Worm (Caenorhabditis elegans): Measurements from ENCODE around the gene K11H12.9.

The K11H12.9 gene

ce11 chrIV:649365-649764, at the start of gene K11H12.9:
Gene K11H12.9, plus strand, starts transcription at chrIV:649665.
- TF ChIP-seq peb-1 (tag; optimal IDR thresholded peaks at IDR 0.05) (no peak), lin-39 (tag; optimal IDR thresholded peaks at IDR 0.05) (no peak), gmeb-1 (tag; optimal IDR thresholded peaks at IDR 0.05) (no peak), ama-1 (optimal IDR thresholded peaks at IDR 0.05) (no peak), fos-1 (tag; optimal IDR thresholded peaks at IDR 0.05) (no peak), blmp-1 (tag; optimal IDR thresholded peaks at IDR 0.05; ENCODE audit: insufficient read depth) (no peak), egl-27 (tag; optimal IDR thresholded peaks at IDR 0.05) (no peak), nhr-237 (tag; optimal IDR thresholded peaks at IDR 0.05) (no peak), ztf-11 (tag; optimal IDR thresholded peaks at IDR 0.05) (no peak), elt-1 (tag; optimal IDR thresholded peaks at IDR 0.05) (no peak), sma-9 (GFP tag; optimal IDR thresholded peaks at IDR 0.05) (no peak), sma-9 (tag; optimal IDR thresholded peaks at IDR 0.05) (no peak), sem-4 (tag; optimal IDR thresholded peaks at IDR 0.05) (no peak), aly-2 (tag; optimal IDR thresholded peaks at IDR 0.05) (no peak), ZK546.5 (tag; optimal IDR thresholded peaks at IDR 0.05) (no peak), F13H6.1 (tag; optimal IDR thresholded peaks at IDR 0.05) (no peak), unc-55 (GFP tag; optimal IDR thresholded peaks at IDR 0.05) (no peak), R02D3.7 (tag; optimal IDR thresholded peaks at IDR 0.05) (no peak), mdl-1 (tag; optimal IDR thresholded peaks at IDR 0.05) (no peak)

ce11 chrIV:601595-601994, 47.9 kb upstream of the K11H12.9 start, which contains the start of gene srt-59:
Gene srt-59, minus strand, starts transcription at chrIV:601695.
- no peak for TF ChIP-seq peb-1 (tag; optimal IDR thresholded peaks at IDR 0.05)
- TF ChIP-seq unc-62 (GFP tag; optimal IDR thresholded peaks at IDR 0.05), result no peak
- TF ChIP-seq gmeb-1 (tag; optimal IDR thresholded peaks at IDR 0.05), result no peak
- TF ChIP-seq skn-1 (tag; optimal IDR thresholded peaks at IDR 0.05), result no peak
- TF ChIP-seq nhr-6 (tag; optimal IDR thresholded peaks at IDR 0.05), result no peak
- no peak for TF ChIP-seq unc-39 (tag; optimal IDR thresholded peaks at IDR 0.05)
- no peak for TF ChIP-seq nhr-237 (tag; optimal IDR thresholded peaks at IDR 0.05)
- TF ChIP-seq mab-5 (tag; optimal IDR thresholded peaks at IDR 0.05), result no peak
- no peak for TF ChIP-seq lin-13 (GFP tag; optimal IDR thresholded peaks at IDR 0.05)
- TF ChIP-seq crh-2 (tag; optimal IDR thresholded peaks at IDR 0.05), result no peak
- TF ChIP-seq ztf-4 (tag; optimal IDR thresholded peaks at IDR 0.05), result no peak
- TF ChIP-seq ztf-11 (tag; optimal IDR thresholded peaks at IDR 0.05), result no peak
- TF ChIP-seq ceh-82 (tag; optimal IDR thresholded peaks at IDR 0.05), result no peak
- no peak for TF ChIP-seq lin-11 (tag; optimal IDR thresholded peaks at IDR 0.05)

DNA sequence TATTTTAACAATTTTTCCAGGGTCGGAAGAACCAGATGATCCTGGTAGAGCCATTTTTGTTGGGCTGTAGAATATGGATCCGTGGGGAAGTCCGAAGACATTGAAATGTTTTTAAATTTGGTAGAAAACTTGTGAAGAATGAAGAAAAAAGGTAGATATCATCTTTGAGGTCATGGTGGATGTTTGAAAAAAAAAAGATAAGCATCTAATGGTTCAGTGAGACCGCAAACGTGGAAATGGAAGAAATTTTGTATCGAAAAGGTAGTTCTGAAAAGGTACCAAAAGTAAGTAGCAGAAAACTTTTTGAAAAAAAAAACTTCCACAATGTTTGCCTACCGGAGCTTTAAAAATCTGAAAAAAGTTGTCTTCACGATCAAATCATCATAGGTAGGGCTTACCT, 45.9 kb upstream of the K11H12.9 start, which contains the start of gene prmt-4:
TSS of gene prmt-4 (minus strand) at position 101 of the 400 bp plus-strand sequence.
- TF ChIP-seq unc-39 (tag; optimal IDR thresholded peaks at IDR 0.05) (no peak), alr-1 (tag; optimal IDR thresholded peaks at IDR 0.05) (no peak), sma-9 (GFP tag; optimal IDR thresholded peaks at IDR 0.05) (no peak), sma-9 (tag; optimal IDR thresholded peaks at IDR 0.05) (no peak), aly-2 (tag; optimal IDR thresholded peaks at IDR 0.05) (no peak)

DNA sequence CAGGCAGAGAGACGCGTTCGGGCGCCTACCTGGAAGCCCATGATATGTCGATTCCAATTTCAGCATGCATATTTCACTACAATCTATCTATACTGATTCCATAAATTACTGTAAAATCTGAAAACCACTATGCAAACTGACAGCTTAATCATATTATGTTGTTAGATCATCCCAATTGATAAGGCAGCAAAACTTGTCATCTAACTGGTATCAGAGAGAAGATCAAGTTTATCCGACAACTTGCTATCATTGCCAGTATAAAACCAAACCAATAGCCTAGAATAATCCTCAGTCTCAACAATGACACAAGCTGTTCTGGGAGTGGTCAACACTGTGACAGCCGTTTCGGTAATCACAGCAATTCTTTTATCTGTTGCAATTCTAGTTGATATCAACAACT, 45.3 kb upstream of the K11H12.9 start, which contains the start of gene col-102:
TSS of gene col-102 (plus strand) at position 301 of the 400 bp plus-strand sequence.
- TF ChIP-seq mab-5 (tag; optimal IDR thresholded peaks at IDR 0.05) (no peak), unc-62 (GFP tag; optimal IDR thresholded peaks at IDR 0.05) (no peak), elt-3 (tag; optimal IDR thresholded peaks at IDR 0.05) (no peak), nhr-129 (tag; optimal IDR thresholded peaks at IDR 0.05) (no peak), nhr-237 (tag; optimal IDR thresholded peaks at IDR 0.05) (no peak), sem-4 (tag; optimal IDR thresholded peaks at IDR 0.05) (no peak), skn-1 (tag; optimal IDR thresholded peaks at IDR 0.05) (no peak), elt-1 (tag; optimal IDR thresholded peaks at IDR 0.05) (no peak), sma-9 (GFP tag; optimal IDR thresholded peaks at IDR 0.05) (no peak), sma-9 (tag; optimal IDR thresholded peaks at IDR 0.05) (no peak), ama-1 (optimal IDR thresholded peaks at IDR 0.05) (no peak)

DNA sequence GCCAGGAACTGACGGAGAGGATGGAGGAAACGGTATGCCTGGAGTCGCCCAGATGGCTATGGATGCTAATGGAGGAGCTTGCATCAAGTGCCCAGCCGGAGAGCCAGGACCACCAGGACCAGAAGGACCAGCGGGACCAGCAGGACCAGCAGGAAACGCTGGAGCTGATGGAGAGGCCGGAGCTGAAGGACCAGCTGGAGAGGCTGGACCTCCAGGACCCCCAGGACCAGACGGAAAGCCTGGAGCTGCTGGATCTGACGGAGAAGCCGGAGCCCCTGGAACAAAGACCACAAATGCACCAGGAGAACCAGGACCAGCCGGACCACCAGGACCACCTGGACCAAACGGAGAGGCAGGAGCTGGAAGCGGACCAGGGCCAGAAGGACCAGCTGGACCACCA, 44.6 kb upstream of the K11H12.9 start:
- TF ChIP-seq nhr-10 (tag; optimal IDR thresholded peaks at IDR 0.05), result no peak

DNA sequence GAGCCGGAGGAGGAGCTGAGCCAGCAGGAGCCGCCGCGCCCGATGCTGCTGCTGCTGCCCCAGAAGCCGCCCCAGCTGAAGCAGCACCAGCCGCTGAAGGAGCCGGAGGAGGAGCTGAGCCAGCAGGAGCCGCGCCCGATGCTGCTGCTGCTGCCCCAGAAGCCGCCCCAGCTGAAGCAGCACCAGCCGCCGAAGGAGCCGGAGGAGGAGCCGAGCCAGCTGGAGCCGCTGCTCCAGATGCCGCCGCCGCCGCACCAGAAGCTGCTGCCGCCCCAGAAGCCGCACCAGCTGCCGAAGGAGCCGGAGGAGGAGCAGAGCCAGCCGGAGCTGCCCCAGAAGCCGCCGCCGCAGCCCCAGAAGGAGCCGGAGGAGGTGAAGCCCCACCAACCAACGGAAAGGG, 44.0 kb upstream of the K11H12.9 start:
- TF ChIP-seq nhr-23 (tag; optimal IDR thresholded peaks at IDR 0.05) (no peak), C34F6.9 (tag; optimal IDR thresholded peaks at IDR 0.05) (no peak), sma-3 (GFP tag; optimal IDR thresholded peaks at IDR 0.05) (no peak), ceh-82 (tag; optimal IDR thresholded peaks at IDR 0.05) (no peak), aly-2 (tag; optimal IDR thresholded peaks at IDR 0.05) (no peak), mdl-1 (tag; optimal IDR thresholded peaks at IDR 0.05) (no peak), crh-2 (tag; optimal IDR thresholded peaks at IDR 0.05) (no peak), skn-1 (tag; optimal IDR thresholded peaks at IDR 0.05) (no peak), lin-39 (tag; optimal IDR thresholded peaks at IDR 0.05) (no peak), fos-1 (tag; optimal IDR thresholded peaks at IDR 0.05) (no peak), mab-5 (tag; optimal IDR thresholded peaks at IDR 0.05) (no peak), elt-3 (tag; optimal IDR thresholded peaks at IDR 0.05) (no peak), dmd-4 (tag; optimal IDR thresholded peaks at IDR 0.05) (no peak), snpc-4 (tag; optimal IDR thresholded peaks at IDR 0.05) (no peak), nhr-12 (tag; optimal IDR thresholded peaks at IDR 0.05) (no peak), ztf-11 (tag; optimal IDR thresholded peaks at IDR 0.05) (no peak), unc-62 (GFP tag; optimal IDR thresholded peaks at IDR 0.05) (no peak), nhr-10 (tag; optimal IDR thresholded peaks at IDR 0.05) (no peak), ama-1 (optimal IDR thresholded peaks at IDR 0.05) (no peak)
